Fruit fly (Drosophila melanogaster) whole organism, embryonic: ENCODE results near the gene CG6236.

Experiments
- Atf6 ChIP-seq: fragments of 200-800 bp; sonication (Bioruptor generic); IDR thresholded peaks from 2 replicates; pipeline ENCODE4 v1.3.6; 2022; ENCODE audit warnings: missing biosample characterization, missing genetic modification characterization
- CG10431 ChIP-seq: fragments of 200-800 bp; sonication (Bioruptor generic); optimal IDR thresholded peaks from 3 replicates; lab custom pipeline; 2018; ENCODE audit warnings: missing biosample characterization, mild to moderate bottlenecking, missing genetic modification characterization
- CG11085 ChIP-seq: fragments of 200-800 bp; sonication (Bioruptor generic); IDR thresholded peaks from 2 replicates; pipeline ENCODE4 v1.3.6; 2022; ENCODE audit warnings: missing biosample characterization, missing genetic modification characterization
- CG11695 ChIP-seq: fragments of 200-800 bp; sonication (Bioruptor generic); IDR thresholded peaks from 3 replicates; pipeline ENCODE4 v1.3.6; 2022; ENCODE audit warnings: missing biosample characterization, missing genetic modification characterization
- CG12769 ChIP-seq: fragments of 200-800 bp; sonication (Bioruptor generic); optimal IDR thresholded peaks from 2 replicates; lab custom pipeline; 2019; ENCODE audit warnings: missing biosample characterization, mild to moderate bottlenecking, missing genetic modification characterization, moderate library complexity
- CG13624 ChIP-seq: fragments of 200-800 bp; sonication (Bioruptor generic); optimal IDR thresholded peaks from 2 replicates; lab custom pipeline; 2016; ENCODE audit warnings: missing biosample characterization, missing genetic modification characterization
- CG14860 ChIP-seq: fragments of 200-800 bp; sonication (Bioruptor generic); IDR thresholded peaks from 3 replicates; pipeline ENCODE4 v1.3.6; 2022; ENCODE audit warnings: missing biosample characterization, missing genetic modification characterization; ENCODE audit not compliant: partially characterized antibody
- CG1603 ChIP-seq: fragments of 200-800 bp; sonication (Bioruptor generic); optimal IDR thresholded peaks from 2 replicates; lab custom pipeline; 2019; ENCODE audit warnings: missing biosample characterization, mild to moderate bottlenecking, missing genetic modification characterization, moderate library complexity
- CG3065 ChIP-seq: fragments of 200-800 bp; sonication (Bioruptor generic); optimal IDR thresholded peaks from 2 replicates; lab custom pipeline; 2016; ENCODE audit warnings: missing biosample characterization, missing genetic modification characterization
- CG4360 ChIP-seq: fragments of 200-800 bp; sonication (Bioruptor generic); IDR thresholded peaks from 2 replicates; pipeline ENCODE4 v1.3.6; 2022; ENCODE audit warnings: missing biosample characterization, missing genetic modification characterization
- CG6689 ChIP-seq: fragments of 200-800 bp; sonication (Bioruptor generic); IDR thresholded peaks from 2 replicates; pipeline ENCODE4 v1.3.6; 2022; ENCODE audit warnings: missing biosample characterization, missing genetic modification characterization
- CG6813 ChIP-seq: fragments of 200-800 bp; sonication (Bioruptor generic); optimal IDR thresholded peaks from 2 replicates; lab custom pipeline; 2017; ENCODE audit warnings: missing biosample characterization, missing genetic modification characterization, mild to moderate bottlenecking, moderate library complexity, missing genetic modification reagents
- CG7745 ChIP-seq: fragments of 200-800 bp; sonication (Bioruptor generic); optimal IDR thresholded peaks from 2 replicates; lab custom pipeline; 2018; ENCODE audit warnings: missing biosample characterization, mild to moderate bottlenecking, missing genetic modification characterization, moderate library complexity
- CG8089 ChIP-seq: fragments of 200-800 bp; sonication (Bioruptor generic); optimal IDR thresholded peaks from 3 replicates; lab custom pipeline; 2016; ENCODE audit warnings: missing biosample characterization, missing genetic modification characterization
- CG8290 ChIP-seq, 3 experiments: fragments of 200-800 bp; sonication (Bioruptor generic); optimal IDR thresholded peaks; 2 replicates each; lab custom pipeline; 2016 to 2019; ENCODE audit warnings: missing biosample characterization in 3 of 3, missing genetic modification characterization in 3 of 3, mild to moderate bottlenecking in 2 of 3, moderate library complexity in 1 of 3
- CG9797 ChIP-seq: fragments of 200-800 bp; sonication (Bioruptor generic); optimal IDR thresholded peaks from 3 replicates; lab custom pipeline; 2018; ENCODE audit warnings: missing biosample characterization, mild to moderate bottlenecking, missing genetic modification characterization
- HHEX ChIP-seq: fragments of 200-800 bp; sonication (Bioruptor generic); optimal IDR thresholded peaks from 3 replicates; lab custom pipeline; 2017; ENCODE audit warnings: missing biosample characterization, mild to moderate bottlenecking, missing genetic modification characterization, missing genetic modification reagents
- HLHmδ ChIP-seq: fragments of 200-800 bp; sonication (Bioruptor generic); optimal IDR thresholded peaks from 2 replicates; lab custom pipeline; 2018; ENCODE audit warnings: missing biosample characterization, mild to moderate bottlenecking, missing genetic modification characterization, moderate library complexity
- HmgZ ChIP-seq: fragments of 200-800 bp; sonication (Bioruptor generic); optimal IDR thresholded peaks from 2 replicates; lab custom pipeline; 2018; ENCODE audit warnings: missing biosample characterization, mild to moderate bottlenecking, missing genetic modification characterization
- Hr78 ChIP-seq, 2 experiments: fragments of 200-800 bp in 1 of 2; fragments of >200 bp in 1 of 2; sonication (Bioruptor generic) in 1 of 2; optimal IDR thresholded peaks; 2 replicates each; lab custom pipeline; 2017 to 2019; ENCODE audit warnings: missing biosample characterization in 2 of 2, missing genetic modification characterization in 2 of 2, mild to moderate bottlenecking in 1 of 2, moderate library complexity in 1 of 2
- Max ChIP-seq: fragments of 200-800 bp; sonication (Bioruptor generic); optimal IDR thresholded peaks from 2 replicates; lab custom pipeline; 2016; ENCODE audit warnings: missing biosample characterization, mild to moderate bottlenecking, missing genetic modification characterization
- Med ChIP-seq: fragments of 200-800 bp; sonication (Bioruptor generic); peaks from one replicate; lab custom pipeline; 2016; ENCODE audit warnings: missing biosample characterization, missing genetic modification characterization, mild to moderate bottlenecking, inconsistent platforms, moderate library complexity
- Myb ChIP-seq: fragments of 200-800 bp; sonication (Bioruptor generic); optimal IDR thresholded peaks from 2 replicates; lab custom pipeline; 2016; ENCODE audit warnings: missing biosample characterization, missing genetic modification characterization
- PHDP ChIP-seq: fragments of 200-800 bp; sonication (Bioruptor generic); optimal IDR thresholded peaks from 3 replicates; lab custom pipeline; 2018; ENCODE audit warnings: missing biosample characterization, mild to moderate bottlenecking, missing genetic modification characterization, moderate library complexity
- Tbp ChIP-seq: fragments of >200 bp; optimal IDR thresholded peaks from 2 replicates; lab custom pipeline; 2018; ENCODE audit warnings: missing biosample characterization, missing genetic modification characterization
- YL-1 ChIP-seq: fragments of 200-800 bp; sonication (Bioruptor generic); optimal IDR thresholded peaks from 3 replicates; lab custom pipeline; 2017; ENCODE audit warnings: missing biosample characterization, mild to moderate bottlenecking, missing genetic modification characterization
- dimm ChIP-seq: fragments of 200-800 bp; sonication (Bioruptor generic); IDR thresholded peaks from 2 replicates; pipeline ENCODE4 v1.3.6; 2022; ENCODE audit warnings: missing biosample characterization, missing genetic modification characterization
- esg ChIP-seq: fragments of 200-800 bp; sonication (Bioruptor generic); conservative IDR thresholded peaks from 2 replicates; pipeline ENCODE4 v1.3.6; 2022; ENCODE audit warnings: missing biosample characterization, missing genetic modification characterization
- fd102C ChIP-seq: fragments of 200-800 bp; sonication (Bioruptor generic); optimal IDR thresholded peaks from 2 replicates; lab custom pipeline; 2018; ENCODE audit warnings: missing biosample characterization, mild to moderate bottlenecking, missing genetic modification characterization, moderate library complexity
- ftz-f1 ChIP-seq: fragments of 200-800 bp; sonication (Bioruptor generic); optimal IDR thresholded peaks from 2 replicates; lab custom pipeline; 2016; ENCODE audit warnings: missing biosample characterization, missing genetic modification characterization
- gfzf ChIP-seq: fragments of 200-800 bp; sonication (Bioruptor generic); optimal IDR thresholded peaks from 2 replicates; lab custom pipeline; 2016; ENCODE audit warnings: missing biosample characterization, mild to moderate bottlenecking, missing genetic modification characterization, moderate library complexity
- hkb ChIP-seq, 2 experiments: fragments of 200-800 bp in 1 of 2; fragments of >200 bp in 1 of 2; sonication (Bioruptor generic) in 1 of 2; IDR thresholded peaks in 1 of 2; optimal IDR thresholded peaks in 1 of 2; 2 replicates each; pipeline versions ENCODE4 v1.3.6 to Lab custom; 2017 to 2022; ENCODE audit warnings: missing biosample characterization in 1 of 2, missing genetic modification characterization in 1 of 2
- lbe ChIP-seq: fragments of 200-800 bp; sonication (Bioruptor generic); optimal IDR thresholded peaks from 2 replicates; lab custom pipeline; 2016; ENCODE audit warnings: missing biosample characterization, mild to moderate bottlenecking, missing genetic modification characterization
- lov ChIP-seq, 2 experiments: fragments of 200-800 bp in 1 of 2; fragments of >200 bp in 1 of 2; sonication (Bioruptor generic) in 1 of 2; IDR thresholded peaks in 1 of 2; optimal IDR thresholded peaks in 1 of 2; 2 replicates in 1 of 2; 3 replicates in 1 of 2; pipeline versions ENCODE4 v1.3.6 to Lab custom; 2017 to 2022; ENCODE audit warnings: missing biosample characterization in 1 of 2, missing genetic modification characterization in 1 of 2
- mam ChIP-seq: fragments of 200-800 bp; sonication (Bioruptor generic); optimal IDR thresholded peaks from 3 replicates; lab custom pipeline; 2016; ENCODE audit warnings: missing biosample characterization, missing genetic modification characterization
- oc ChIP-seq: fragments of 200-800 bp; sonication (Bioruptor generic); optimal IDR thresholded peaks from 2 replicates; lab custom pipeline; 2018; ENCODE audit warnings: missing biosample characterization, mild to moderate bottlenecking, missing genetic modification characterization, moderate library complexity
- otp ChIP-seq: fragments of 200-800 bp; sonication (Bioruptor generic); IDR thresholded peaks from 3 replicates; pipeline ENCODE4, ENCODE4 v1.3.6; 2022; ENCODE audit warnings: missing biosample characterization, missing genetic modification characterization
- phol ChIP-seq: fragments of 200-800 bp; sonication (Bioruptor generic); optimal IDR thresholded peaks from 3 replicates; lab custom pipeline; 2018; ENCODE audit warnings: missing biosample characterization, mild to moderate bottlenecking, missing genetic modification characterization, moderate library complexity
- pzg ChIP-seq: fragments of 200-800 bp; sonication (Bioruptor generic); optimal IDR thresholded peaks from 3 replicates; lab custom pipeline; 2018; ENCODE audit warnings: missing biosample characterization, mild to moderate bottlenecking, missing genetic modification characterization, moderate library complexity
- sd ChIP-seq: fragments of 200-800 bp; sonication (Bioruptor generic); optimal IDR thresholded peaks from 3 replicates; lab custom pipeline; 2018; ENCODE audit warnings: missing biosample characterization, mild to moderate bottlenecking, missing genetic modification characterization, moderate library complexity
- shn ChIP-seq: fragments of 200-800 bp; sonication (Bioruptor generic); optimal IDR thresholded peaks from 3 replicates; lab custom pipeline; 2016; ENCODE audit warnings: missing biosample characterization, missing genetic modification characterization
- slp2 ChIP-seq: fragments of 200-800 bp; sonication (Bioruptor generic); optimal IDR thresholded peaks from 2 replicates; lab custom pipeline; 2016; ENCODE audit warnings: missing biosample characterization, missing genetic modification characterization
- stwl ChIP-seq: fragments of 200-800 bp; sonication (Bioruptor generic); optimal IDR thresholded peaks from 3 replicates; lab custom pipeline; 2018; ENCODE audit warnings: missing biosample characterization, mild to moderate bottlenecking, missing genetic modification characterization, moderate library complexity
- tll ChIP-seq, 2 experiments: fragments of 200-800 bp in 1 of 2; fragments of >200 bp in 1 of 2; sonication (Bioruptor generic) in 1 of 2; optimal IDR thresholded peaks; 2 replicates each; lab custom pipeline; 2017 to 2019; ENCODE audit warnings: missing biosample characterization in 2 of 2, missing genetic modification characterization in 2 of 2, mild to moderate bottlenecking in 1 of 2, moderate library complexity in 1 of 2
- unc-4 ChIP-seq: fragments of 200-800 bp; sonication (Bioruptor generic); IDR thresholded peaks from 2 replicates; pipeline ENCODE4 v1.3.6; 2022; ENCODE audit warnings: missing biosample characterization, missing genetic modification characterization; ENCODE audit not compliant: partially characterized antibody
- unpg ChIP-seq: fragments of 200-800 bp; sonication (Bioruptor generic); optimal IDR thresholded peaks from 3 replicates; lab custom pipeline; 2018; ENCODE audit warnings: missing biosample characterization, mild to moderate bottlenecking, missing genetic modification characterization, moderate library complexity
- z ChIP-seq: fragments of 200-800 bp; sonication (Bioruptor generic); IDR thresholded peaks from 3 replicates; pipeline ENCODE4 v1.3.6; 2022; ENCODE audit warnings: missing biosample characterization, missing genetic modification characterization
- zen2 ChIP-seq: fragments of 200-800 bp; sonication (Bioruptor generic); IDR thresholded peaks from 3 replicates; pipeline ENCODE4 v1.3.6; 2022; ENCODE audit warnings: missing biosample characterization, missing genetic modification characterization; ENCODE audit not compliant: partially characterized antibody

Gene CG6236

DNA sequence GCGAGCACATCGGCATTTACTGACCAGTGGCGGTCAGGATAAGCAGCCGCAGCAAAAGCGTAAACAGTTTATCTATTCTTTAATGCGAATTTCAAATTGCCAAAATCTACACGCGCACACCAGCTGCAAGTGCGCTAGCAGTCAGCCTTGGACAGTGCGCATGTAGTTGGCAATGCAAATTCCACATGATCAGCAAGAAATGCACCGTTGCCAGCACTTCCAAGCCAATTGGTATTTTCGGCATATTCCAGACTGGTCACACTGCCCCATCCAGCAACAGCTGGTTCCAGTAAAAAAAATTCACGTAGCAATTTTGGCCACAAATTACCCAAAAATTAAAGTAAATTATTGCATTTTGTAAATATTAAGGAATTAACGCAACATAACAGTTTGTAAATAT lies 40.3 kb downstream of the CG6236 start (continued):
- TF ChIP-seq CG11695 (GFP tag; lab: Robert Waterston, UW), result no peak
- no peak for TF ChIP-seq CG7745 (tag; lab: Kevin White, UChicago)
- TF ChIP-seq hkb (optimal IDR thresholded peaks at IDR 0.05; lab: Kevin White, UChicago), result peak; percentile 8
- TF ChIP-seq hkb (GFP tag; IDR thresholded peaks at IDR 0.05; lab: Robert Waterston, UW), result no peak
- TF ChIP-seq CG1603, result peak; percentile 92
- TF ChIP-seq CG3065 (GFP tag; lab: Kevin White, UChicago), result peak; percentile 7
- peak; percentile 4 for TF ChIP-seq shn (GFP tag; lab: Kevin White, UChicago)
- peak in 1 of 2 experiments; percentile 34 for TF ChIP-seq tll (GFP tag; optimal IDR thresholded peaks at IDR 0.05; lab: Kevin White, UChicago)
- TF ChIP-seq stwl, result peak; percentile 77
- TF ChIP-seq Hr78 (GFP tag; optimal IDR thresholded peaks at IDR 0.05; lab: Kevin White, UChicago), result no peak
- TF ChIP-seq CG6689 (GFP tag; lab: Robert Waterston, UW), result no peak
- peak; percentile 98 for TF ChIP-seq pzg (GFP tag; lab: Kevin White, UChicago)
- TF ChIP-seq phol (tag; lab: Kevin White, UChicago), result peak; percentile 55
- TF ChIP-seq HmgZ, result peak; percentile 84
- TF ChIP-seq z (GFP tag; lab: Robert Waterston, UW), result no peak
- peak; percentile 86 for TF ChIP-seq Med (GFP tag; lab: Kevin White, UChicago)
- peak; percentile 52 for TF ChIP-seq lbe (GFP tag; lab: Kevin White, UChicago)
- no peak for TF ChIP-seq CG4360
- TF ChIP-seq CG11085 (GFP tag; lab: Robert Waterston, UW), result no peak
- TF ChIP-seq esg (GFP tag; lab: Robert Waterston, UW), result no peak
- TF ChIP-seq ftz-f1, result peak; percentile 41
- no peak for TF ChIP-seq Tbp (GFP tag; lab: Kevin White, UChicago)
- TF ChIP-seq lov (optimal IDR thresholded peaks at IDR 0.05; lab: Kevin White, UChicago), result no peak
- no peak for TF ChIP-seq lov (GFP tag; IDR thresholded peaks at IDR 0.05; lab: Robert Waterston, UW)
- no peak for TF ChIP-seq dimm (GFP tag; lab: Robert Waterston, UW)
- peak; percentile 8 for TF ChIP-seq PHDP
- no peak for TF ChIP-seq CG8089 (GFP tag; lab: Kevin White, UChicago)
- peak; percentile 69 for TF ChIP-seq Max (GFP tag; lab: Kevin White, UChicago)
- TF ChIP-seq unpg (GFP tag; lab: Kevin White, UChicago), result no peak
- TF ChIP-seq fd102C, result no peak
- TF ChIP-seq CG9797, result peak; percentile 95
- TF ChIP-seq Atf6, result no peak
- TF ChIP-seq gfzf (GFP tag; lab: Kevin White, UChicago), result peak; percentile 97
- peak; percentile 28 for TF ChIP-seq mam (GFP tag; lab: Kevin White, UChicago)
- TF ChIP-seq oc (tag; lab: Kevin White, UChicago), result peak; percentile 33
- peak; percentile 49 for TF ChIP-seq YL-1
- TF ChIP-seq Myb, result peak; percentile 93
- TF ChIP-seq slp2 (GFP tag; lab: Kevin White, UChicago), result no peak
- TF ChIP-seq otp, result no peak
- TF ChIP-seq zen2 (GFP tag; lab: Robert Waterston, UW), result no peak
- no peak for TF ChIP-seq CG6813 (GFP tag; lab: Kevin White, UChicago)
- no peak for TF ChIP-seq CG10431
- TF ChIP-seq HLHmδ (GFP tag; lab: Kevin White, UChicago), result peak; percentile 16
- TF ChIP-seq sd (tag; lab: Kevin White, UChicago), result peak; percentile 98
- peak; percentile 4 for TF ChIP-seq CG13624 (GFP tag; lab: Kevin White, UChicago)
- TF ChIP-seq CG12769 (tag; lab: Kevin White, UChicago), result peak; percentile 31
- no peak for TF ChIP-seq unc-4
- TF ChIP-seq CG8290 (GFP tag; optimal IDR thresholded peaks at IDR 0.05; lab: Kevin White, UChicago), result peak; percentile 16
- peak in 1 of 2 experiments; percentile 78 for TF ChIP-seq CG8290 (tag; optimal IDR thresholded peaks at IDR 0.05; lab: Kevin White, UChicago)
- TF ChIP-seq CG14860 (GFP tag; lab: Robert Waterston, UW), result no peak
- TF ChIP-seq HHEX (GFP tag; lab: Kevin White, UChicago), result no peak
